Worm (Caenorhabditis elegans): ENCODE data around the gene srv-28.

srv-28 gene

ce11 chrIV:6263244-6263643 is at the start of gene srv-28:
Gene srv-28 (minus strand): TSS chrIV:6263344.
- TF ChIP-seq T22C8.4 (GFP tag; IDR thresholded peaks at IDR 0.05), result no peak
- TF ChIP-seq ztf-23 (GFP tag; IDR thresholded peaks at IDR 0.05), result no peak
- TF ChIP-seq cog-1 (tag; optimal IDR thresholded peaks at IDR 0.05), result no peak
- TF ChIP-seq tab-1 (GFP tag; IDR thresholded peaks at IDR 0.05), result no peak

ce11 chrIV:6307439-6307838 is 44.3 kb upstream of the srv-28 start, which contains the start of gene csp-2:
Gene csp-2 (plus strand): TSS chrIV:6307739.
- TF ChIP-seq ztf-29 (GFP tag; IDR thresholded peaks at IDR 0.05) (no peak), cog-1 (tag; optimal IDR thresholded peaks at IDR 0.05) (no peak), tab-1 (GFP tag; IDR thresholded peaks at IDR 0.05) (no peak), klf-2 (GFP tag; conservative IDR thresholded peaks at IDR 0.05) (no peak), T22C8.4 (GFP tag; IDR thresholded peaks at IDR 0.05) (no peak), ref-1 (GFP tag; conservative IDR thresholded peaks at IDR 0.05) (no peak), ztf-23 (GFP tag; IDR thresholded peaks at IDR 0.05) (no peak), med-1 (GFP tag; optimal IDR thresholded peaks at IDR 0.05; ENCODE audit: insufficient read depth) (no peak), flt-1 (GFP tag; IDR thresholded peaks at IDR 0.05) (no peak)

- TF ChIP-seq med-1 (GFP tag; optimal IDR thresholded peaks at IDR 0.05; ENCODE audit: insufficient read depth) (no peak), T22C8.4 (GFP tag; IDR thresholded peaks at IDR 0.05) (no peak), tab-1 (GFP tag; IDR thresholded peaks at IDR 0.05) (no peak), ztf-23 (GFP tag; IDR thresholded peaks at IDR 0.05) (no peak), klf-2 (GFP tag; conservative IDR thresholded peaks at IDR 0.05) (no peak), ztf-29 (GFP tag; IDR thresholded peaks at IDR 0.05) (no peak), ref-1 (GFP tag; conservative IDR thresholded peaks at IDR 0.05) (no peak), flt-1 (GFP tag; IDR thresholded peaks at IDR 0.05) (no peak), cog-1 (tag; optimal IDR thresholded peaks at IDR 0.05) (no peak)
These were observed 40.5 kb upstream of the srv-28 start, which contains the start of gene srv-25 for ce11 chrIV:6303642-6304041. Gene srv-25 (minus strand): TSS chrIV:6303742.

DNA sequence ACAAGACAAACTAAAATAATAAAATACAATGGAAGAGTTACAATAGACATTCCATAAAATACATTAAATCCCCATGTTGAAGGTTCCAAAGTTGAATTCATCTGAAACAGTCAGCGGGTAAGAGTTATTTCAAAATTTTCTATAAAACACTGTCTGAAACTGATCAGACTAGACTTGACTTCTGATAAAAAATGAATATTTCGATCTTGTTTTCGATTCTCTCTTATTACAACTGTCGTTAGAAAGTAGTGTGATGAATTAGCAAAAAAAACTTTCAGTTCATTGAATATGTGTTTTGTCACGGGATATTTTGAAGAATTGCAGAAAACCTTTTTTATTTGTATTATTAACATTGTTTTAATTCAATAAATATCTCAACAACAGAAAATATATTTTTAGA is 38.6 kb upstream of the srv-28 start, which contains the start of gene srv-26:
Gene srv-26, minus strand, starts transcription at position 101 of the 400 bp plus-strand sequence.
- TF ChIP-seq ref-1 (GFP tag; conservative IDR thresholded peaks at IDR 0.05), result no peak

DNA sequence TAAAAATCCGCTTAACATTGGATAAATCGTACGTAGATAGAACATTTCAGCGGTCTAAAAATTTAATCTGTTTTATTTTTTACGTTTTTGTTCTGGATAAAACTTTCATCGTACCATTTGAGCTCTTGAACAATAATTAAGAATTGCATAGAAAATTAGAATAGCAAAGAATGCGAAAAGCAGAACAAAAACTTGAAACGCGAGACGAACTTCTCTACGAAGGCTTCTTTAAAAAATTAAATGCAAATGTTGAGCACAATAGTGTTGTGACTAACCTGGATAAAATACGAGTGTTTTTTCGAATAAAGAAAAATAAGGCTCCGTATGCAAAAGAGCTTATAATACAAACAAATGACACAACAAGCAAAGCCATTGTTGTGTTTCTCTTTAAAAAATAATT is 36.4 kb upstream of the srv-28 start:
- TF ChIP-seq T22C8.4 (GFP tag; IDR thresholded peaks at IDR 0.05), result no peak
- no peak for TF ChIP-seq ref-1 (GFP tag; conservative IDR thresholded peaks at IDR 0.05)
- no peak for TF ChIP-seq klf-2 (GFP tag; conservative IDR thresholded peaks at IDR 0.05)
- no peak for TF ChIP-seq ztf-29 (GFP tag; IDR thresholded peaks at IDR 0.05)
- TF ChIP-seq cog-1 (tag; optimal IDR thresholded peaks at IDR 0.05), result no peak
- no peak for TF ChIP-seq flt-1 (GFP tag; IDR thresholded peaks at IDR 0.05)
- no peak for TF ChIP-seq ztf-23 (GFP tag; IDR thresholded peaks at IDR 0.05)
- no peak for TF ChIP-seq tab-1 (GFP tag; IDR thresholded peaks at IDR 0.05)
- TF ChIP-seq med-1 (GFP tag; optimal IDR thresholded peaks at IDR 0.05; ENCODE audit: insufficient read depth), result no peak

DNA sequence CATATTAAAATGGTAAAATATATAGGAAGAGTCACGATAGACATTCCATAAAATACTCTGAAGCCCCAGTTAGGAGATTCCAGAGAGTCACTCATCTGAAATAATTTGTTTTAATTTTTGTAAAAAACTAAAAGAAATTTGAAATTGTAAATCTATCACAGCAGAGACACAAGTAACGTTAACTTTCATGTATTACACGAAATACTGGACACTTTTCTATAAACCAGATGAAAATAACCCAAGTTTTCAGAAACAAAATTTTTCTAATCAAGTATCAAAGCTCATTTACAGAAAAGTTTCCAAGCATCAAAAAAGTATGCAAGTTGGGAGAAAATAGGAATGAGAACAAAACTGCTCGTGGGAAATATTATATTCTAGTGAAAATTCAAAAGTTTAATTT is 35.1 kb upstream of the srv-28 start, which contains the start of gene srv-27:
Gene srv-27, minus strand, starts transcription at position 101 of the 400 bp plus-strand sequence.
- no peak for TF ChIP-seq ztf-23 (GFP tag; IDR thresholded peaks at IDR 0.05)
- TF ChIP-seq tab-1 (GFP tag; IDR thresholded peaks at IDR 0.05), result no peak
- TF ChIP-seq med-1 (GFP tag; optimal IDR thresholded peaks at IDR 0.05; ENCODE audit: insufficient read depth), result no peak
- no peak for TF ChIP-seq ref-1 (GFP tag; conservative IDR thresholded peaks at IDR 0.05)

- TF ChIP-seq flt-1 (GFP tag; IDR thresholded peaks at IDR 0.05), result peak; percentile 75; the same call in 1 of the 2 replicates
- no peak for TF ChIP-seq ref-1 (GFP tag; conservative IDR thresholded peaks at IDR 0.05)
These were observed 30.9 kb upstream of the srv-28 start, which contains the start of gene hil-2 for ce11 chrIV:6294081-6294480. Gene hil-2 (plus strand): TSS chrIV:6294240.

ce11 chrIV:6290741-6291140 is 27.6 kb upstream of the srv-28 start, which contains the start of gene srv-24:
Gene srv-24 (minus strand): TSS chrIV:6290841.
- TF ChIP-seq ztf-23 (GFP tag; IDR thresholded peaks at IDR 0.05) (no peak), med-1 (GFP tag; optimal IDR thresholded peaks at IDR 0.05; ENCODE audit: insufficient read depth) (no peak), flt-1 (GFP tag; IDR thresholded peaks at IDR 0.05) (no peak), ztf-29 (GFP tag; IDR thresholded peaks at IDR 0.05) (no peak), tab-1 (GFP tag; IDR thresholded peaks at IDR 0.05) (no peak), T22C8.4 (GFP tag; IDR thresholded peaks at IDR 0.05) (no peak)

- no peak for TF ChIP-seq tab-1 (GFP tag; IDR thresholded peaks at IDR 0.05)
These were observed 21.1 kb upstream of the srv-28 start, which contains the start of gene ops-1 for ce11 chrIV:6284277-6284676. Gene ops-1 (minus strand): TSS chrIV:6284377.

DNA sequence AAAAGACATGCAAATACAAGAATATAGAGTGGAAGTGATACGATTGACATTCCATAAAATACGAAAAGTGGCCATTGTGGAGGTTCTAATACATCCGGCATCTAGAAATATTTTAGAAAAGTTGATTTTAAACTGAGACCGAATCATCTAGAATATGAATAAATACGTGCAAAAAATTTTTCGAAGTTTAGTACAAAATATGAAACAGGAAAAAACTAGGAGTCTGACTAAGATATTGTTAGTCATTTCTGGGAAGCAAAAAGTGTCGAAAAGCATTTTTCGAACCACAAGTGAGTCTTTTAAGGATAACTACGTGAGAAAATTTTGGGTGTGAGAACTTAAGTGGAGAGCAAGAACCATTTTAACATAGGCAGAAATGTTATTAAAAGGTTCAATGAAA is 19.0 kb upstream of the srv-28 start, which contains the start of gene srv-32:
Gene srv-32, minus strand, starts transcription at position 101 of the 400 bp plus-strand sequence.
- TF ChIP-seq klf-2 (GFP tag; conservative IDR thresholded peaks at IDR 0.05), result no peak

ce11 chrIV:6279392-6279791 is 16.2 kb upstream of the srv-28 start, which contains the start of gene sams-5:
Gene sams-5 (minus strand): TSS chrIV:6279522.
- TF ChIP-seq ztf-23 (GFP tag; IDR thresholded peaks at IDR 0.05), result no peak
- TF ChIP-seq ztf-29 (GFP tag; IDR thresholded peaks at IDR 0.05), result no peak
- no peak for TF ChIP-seq cog-1 (tag; optimal IDR thresholded peaks at IDR 0.05)
